Fruit fly (Drosophila melanogaster) whole organism, embryonic: ENCODE measurements around the gene kri.

Experiments used
- Adf1 ChIP-seq: fragments of 200-800 bp; sonication (Bioruptor generic); IDR thresholded peaks from 2 replicates; pipeline ENCODE4 v1.3.6; 2022; ENCODE audit warnings: missing biosample characterization, missing genetic modification characterization
- Asciz ChIP-seq: fragments of 200-800 bp; sonication (Bioruptor generic); optimal IDR thresholded peaks from 2 replicates; lab custom pipeline; 2017; ENCODE audit warnings: missing biosample characterization, mild to moderate bottlenecking, missing genetic modification characterization, missing genetic modification reagents
- B-H2 ChIP-seq: fragments of 200-800 bp; sonication (Bioruptor generic); optimal IDR thresholded peaks from 2 replicates; lab custom pipeline; 2018; ENCODE audit warnings: missing biosample characterization, mild to moderate bottlenecking, missing genetic modification characterization
- CG10366 ChIP-seq: fragments of 200-800 bp; sonication (Bioruptor generic); IDR thresholded peaks from 2 replicates; pipeline ENCODE4 v1.3.6; 2022; ENCODE audit warnings: missing biosample characterization, missing genetic modification characterization
- CG10543 ChIP-seq: fragments of 200-800 bp; sonication (Bioruptor generic); optimal IDR thresholded peaks from 3 replicates; lab custom pipeline; 2017; ENCODE audit warnings: missing biosample characterization, mild to moderate bottlenecking, missing genetic modification characterization, moderate library complexity
- CG12155 ChIP-seq: fragments of 200-800 bp; sonication (Bioruptor generic); optimal IDR thresholded peaks from 3 replicates; lab custom pipeline; 2016; ENCODE audit warnings: missing biosample characterization, missing genetic modification characterization
- CG12769 ChIP-seq: fragments of 200-800 bp; sonication (Bioruptor generic); optimal IDR thresholded peaks from 2 replicates; lab custom pipeline; 2019; ENCODE audit warnings: missing biosample characterization, mild to moderate bottlenecking, missing genetic modification characterization, moderate library complexity
- CG13424 ChIP-seq: fragments of 200-800 bp; sonication (Bioruptor generic); optimal IDR thresholded peaks from 2 replicates; lab custom pipeline; 2019; ENCODE audit warnings: missing biosample characterization, mild to moderate bottlenecking, missing genetic modification characterization, moderate library complexity
- CG1603 ChIP-seq: fragments of 200-800 bp; sonication (Bioruptor generic); optimal IDR thresholded peaks from 2 replicates; lab custom pipeline; 2019; ENCODE audit warnings: missing biosample characterization, mild to moderate bottlenecking, missing genetic modification characterization, moderate library complexity
- CG16813 ChIP-seq: fragments of 200-800 bp; sonication (Bioruptor generic); IDR thresholded peaks from 3 replicates; pipeline ENCODE4 v1.3.6; 2022; ENCODE audit warnings: missing biosample characterization, missing genetic modification characterization; ENCODE audit not compliant: partially characterized antibody
- CG2875 ChIP-seq: fragments of 200-800 bp; sonication (Bioruptor generic); optimal IDR thresholded peaks from 2 replicates; lab custom pipeline; 2017; ENCODE audit warnings: missing biosample characterization, mild to moderate bottlenecking, missing genetic modification characterization, missing genetic modification reagents
- CHES-1-like ChIP-seq: fragments of 200-800 bp; sonication (Bioruptor generic); optimal IDR thresholded peaks from 2 replicates; lab custom pipeline; 2016; ENCODE audit warnings: missing biosample characterization, missing genetic modification characterization
- Ets97D ChIP-seq: fragments of 200-800 bp; sonication (Bioruptor generic); optimal IDR thresholded peaks from 3 replicates; lab custom pipeline; 2016; ENCODE audit warnings: missing biosample characterization, missing genetic modification characterization
- GATAe ChIP-seq: fragments of 200-800 bp; sonication (Bioruptor generic); conservative IDR thresholded peaks from 2 replicates; pipeline ENCODE4 v1.3.6; 2022; ENCODE audit warnings: missing biosample characterization, missing genetic modification characterization
- HLH54F ChIP-seq: fragments of 200-800 bp; sonication (Bioruptor generic); optimal IDR thresholded peaks from 3 replicates; lab custom pipeline; 2016; ENCODE audit warnings: missing biosample characterization, missing genetic modification characterization
- HmgZ ChIP-seq: fragments of 200-800 bp; sonication (Bioruptor generic); optimal IDR thresholded peaks from 2 replicates; lab custom pipeline; 2018; ENCODE audit warnings: missing biosample characterization, mild to moderate bottlenecking, missing genetic modification characterization
- Hsf ChIP-seq: fragments of 200-800 bp; sonication (Bioruptor generic); optimal IDR thresholded peaks from 3 replicates; lab custom pipeline; 2016; ENCODE audit warnings: missing biosample characterization, missing genetic modification characterization
- Med ChIP-seq: fragments of 200-800 bp; sonication (Bioruptor generic); peaks from one replicate; lab custom pipeline; 2016; ENCODE audit warnings: missing biosample characterization, missing genetic modification characterization, mild to moderate bottlenecking, inconsistent platforms, moderate library complexity
- NFAT ChIP-seq: fragments of 200-800 bp; sonication (Bioruptor generic); IDR thresholded peaks from 2 replicates; pipeline ENCODE4 v1.3.6; 2022; ENCODE audit warnings: missing biosample characterization, missing genetic modification characterization
- Oaz ChIP-seq: fragments of 200-800 bp; sonication (Bioruptor generic); IDR thresholded peaks from 2 replicates; pipeline ENCODE4 v1.3.6; 2022; ENCODE audit warnings: missing biosample characterization, missing genetic modification characterization
- Pdp1 ChIP-seq, 2 experiments: fragments of 200-800 bp; sonication (Bioruptor generic); optimal IDR thresholded peaks; 3 replicates each; lab custom pipeline; 2016; ENCODE audit warnings: missing biosample characterization in 2 of 2, missing genetic modification characterization in 2 of 2, mild to moderate bottlenecking in 1 of 2, moderate library complexity in 1 of 2
- aop ChIP-seq: fragments of 200-800 bp; sonication (Bioruptor generic); IDR thresholded peaks from 2 replicates; pipeline ENCODE4 v1.3.6; 2022; ENCODE audit warnings: missing biosample characterization, missing genetic modification characterization
- cg ChIP-seq: fragments of 200-800 bp; sonication (Bioruptor generic); optimal IDR thresholded peaks from 3 replicates; lab custom pipeline; 2019; ENCODE audit warnings: missing biosample characterization, mild to moderate bottlenecking, missing genetic modification characterization, moderate library complexity
- chinmo ChIP-seq: fragments of 200-800 bp; sonication (Bioruptor generic); IDR thresholded peaks from 4 replicates; pipeline ENCODE4 v1.3.6; 2022; ENCODE audit warnings: missing biosample characterization, missing genetic modification characterization; ENCODE audit not compliant: partially characterized antibody
- chm ChIP-seq: fragments of 200-800 bp; sonication (Bioruptor generic); IDR thresholded peaks from 2 replicates; pipeline ENCODE4 v1.3.6; 2022; ENCODE audit warnings: missing biosample characterization, missing genetic modification characterization
- ci ChIP-seq: fragments of 200-800 bp; sonication (Bioruptor generic); IDR thresholded peaks from 3 replicates; pipeline ENCODE4 v1.3.6; 2022; ENCODE audit warnings: missing biosample characterization, missing genetic modification characterization
- crol ChIP-seq: fragments of 200-800 bp; sonication (Bioruptor generic); IDR thresholded peaks from 2 replicates; pipeline ENCODE4 v1.3.6; 2022; ENCODE audit warnings: missing biosample characterization, missing genetic modification characterization
- exex ChIP-seq: fragments of 200-800 bp; sonication (Bioruptor generic); optimal IDR thresholded peaks from 4 replicates; lab custom pipeline; 2018; ENCODE audit warnings: missing biosample characterization, mild to moderate bottlenecking, missing genetic modification characterization, moderate library complexity
- ftz-f1 ChIP-seq: fragments of 200-800 bp; sonication (Bioruptor generic); optimal IDR thresholded peaks from 2 replicates; lab custom pipeline; 2016; ENCODE audit warnings: missing biosample characterization, missing genetic modification characterization
- grn ChIP-seq: fragments of 200-800 bp; sonication (Bioruptor generic); optimal IDR thresholded peaks from 3 replicates; lab custom pipeline; 2017; ENCODE audit warnings: missing biosample characterization, missing genetic modification characterization
- gro ChIP-seq: fragments of 200-800 bp; sonication (Bioruptor generic); optimal IDR thresholded peaks from 2 replicates; lab custom pipeline; 2016; ENCODE audit warnings: missing biosample characterization, missing genetic modification characterization
- gsb-n ChIP-seq: fragments of 200-800 bp; sonication (Bioruptor generic); optimal IDR thresholded peaks from 3 replicates; lab custom pipeline; 2018; ENCODE audit warnings: missing biosample characterization, mild to moderate bottlenecking, missing genetic modification characterization
- lab ChIP-seq: fragments of 200-800 bp; sonication (Bioruptor generic); optimal IDR thresholded peaks from 3 replicates; lab custom pipeline; 2017; ENCODE audit warnings: missing biosample characterization, missing genetic modification characterization, mild to moderate bottlenecking, moderate library complexity, missing genetic modification reagents
- mam ChIP-seq: fragments of 200-800 bp; sonication (Bioruptor generic); optimal IDR thresholded peaks from 3 replicates; lab custom pipeline; 2016; ENCODE audit warnings: missing biosample characterization, missing genetic modification characterization
- mirr ChIP-seq: fragments of 200-800 bp; sonication (Bioruptor generic); optimal IDR thresholded peaks from 3 replicates; lab custom pipeline; 2018; ENCODE audit warnings: missing biosample characterization, mild to moderate bottlenecking, missing genetic modification characterization
- nau ChIP-seq: fragments of 200-800 bp; sonication (Bioruptor generic); optimal IDR thresholded peaks from 3 replicates; lab custom pipeline; 2017; ENCODE audit warnings: missing biosample characterization, mild to moderate bottlenecking, missing genetic modification characterization, missing genetic modification reagents
- odd ChIP-seq: fragments of 200-800 bp; sonication (Bioruptor generic); optimal IDR thresholded peaks from 2 replicates; lab custom pipeline; 2017; ENCODE audit warnings: missing biosample characterization, mild to moderate bottlenecking, missing genetic modification characterization
- otp ChIP-seq: fragments of 200-800 bp; sonication (Bioruptor generic); IDR thresholded peaks from 3 replicates; pipeline ENCODE4, ENCODE4 v1.3.6; 2022; ENCODE audit warnings: missing biosample characterization, missing genetic modification characterization
- pan ChIP-seq, 4 experiments: fragments of >200 bp in 3 of 4; fragments of 200-800 bp in 1 of 4; sonication (Bioruptor generic) in 1 of 4; optimal IDR thresholded peaks in 3 of 4; IDR thresholded peaks in 1 of 4; 2 replicates each; pipeline versions ENCODE4 v1.3.6 to Lab custom; 2017 to 2022; ENCODE audit warnings: missing biosample characterization in 2 of 4, missing genetic modification characterization in 2 of 4, mixed read lengths in 1 of 4
- pita ChIP-seq: fragments of 200-800 bp; sonication (Bioruptor generic); optimal IDR thresholded peaks from 2 replicates; lab custom pipeline; 2017; ENCODE audit warnings: missing biosample characterization, mild to moderate bottlenecking, missing genetic modification characterization
- salm ChIP-seq: fragments of 200-800 bp; sonication (Bioruptor generic); optimal IDR thresholded peaks from 2 replicates; lab custom pipeline; 2018; ENCODE audit warnings: missing biosample characterization, mild to moderate bottlenecking, missing genetic modification characterization
- sd ChIP-seq: fragments of 200-800 bp; sonication (Bioruptor generic); optimal IDR thresholded peaks from 3 replicates; lab custom pipeline; 2018; ENCODE audit warnings: missing biosample characterization, mild to moderate bottlenecking, missing genetic modification characterization, moderate library complexity
- sr ChIP-seq: fragments of 200-800 bp; sonication (Bioruptor generic); IDR thresholded peaks from 3 replicates; pipeline ENCODE4 v1.3.6; 2022; ENCODE audit warnings: missing biosample characterization, missing genetic modification characterization
- sug ChIP-seq: fragments of 200-800 bp; optimal IDR thresholded peaks from 2 replicates; lab custom pipeline; 2019; ENCODE audit warnings: missing biosample characterization, mild to moderate bottlenecking, missing genetic modification characterization, moderate library complexity
- tgo ChIP-seq: fragments of 200-800 bp; sonication (Bioruptor generic); IDR thresholded peaks from 3 replicates; pipeline ENCODE4 v1.3.6; 2022; ENCODE audit warnings: missing biosample characterization, missing genetic modification characterization
- ttk ChIP-seq: fragments of 200-800 bp; sonication (Bioruptor generic); IDR thresholded peaks from 2 replicates; pipeline ENCODE4 v2.1.2; 2022; ENCODE audit warnings: missing biosample characterization, missing genetic modification characterization
- vvl ChIP-seq: fragments of 200-800 bp; sonication (Bioruptor generic); IDR thresholded peaks from 2 replicates; pipeline ENCODE4 v1.3.6; 2022; ENCODE audit warnings: missing biosample characterization, missing genetic modification characterization

Gene kri

DNA sequence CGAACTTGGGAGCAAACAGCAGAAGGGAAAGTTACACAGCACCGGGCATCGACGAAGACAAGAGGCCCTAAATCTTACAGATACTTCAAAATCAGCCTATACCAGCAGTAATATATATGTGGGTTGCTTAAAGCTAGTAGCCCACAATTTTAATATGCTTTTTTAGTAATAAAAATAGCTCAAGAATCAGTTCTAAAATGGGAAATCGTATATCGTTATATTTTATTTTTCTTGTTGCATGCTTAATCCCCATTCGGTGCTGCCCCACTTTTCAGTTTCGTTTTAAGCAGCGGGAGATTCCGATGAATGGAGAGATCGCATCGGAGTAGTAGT lies 2.7 kb upstream of the kri start (continued):
- peak; percentile 35; the same call in 1 of the 3 replicates for TF ChIP-seq tgo (GFP tag; lab: Robert Waterston, UW)
- no peak for TF ChIP-seq HLH54F

DNA sequence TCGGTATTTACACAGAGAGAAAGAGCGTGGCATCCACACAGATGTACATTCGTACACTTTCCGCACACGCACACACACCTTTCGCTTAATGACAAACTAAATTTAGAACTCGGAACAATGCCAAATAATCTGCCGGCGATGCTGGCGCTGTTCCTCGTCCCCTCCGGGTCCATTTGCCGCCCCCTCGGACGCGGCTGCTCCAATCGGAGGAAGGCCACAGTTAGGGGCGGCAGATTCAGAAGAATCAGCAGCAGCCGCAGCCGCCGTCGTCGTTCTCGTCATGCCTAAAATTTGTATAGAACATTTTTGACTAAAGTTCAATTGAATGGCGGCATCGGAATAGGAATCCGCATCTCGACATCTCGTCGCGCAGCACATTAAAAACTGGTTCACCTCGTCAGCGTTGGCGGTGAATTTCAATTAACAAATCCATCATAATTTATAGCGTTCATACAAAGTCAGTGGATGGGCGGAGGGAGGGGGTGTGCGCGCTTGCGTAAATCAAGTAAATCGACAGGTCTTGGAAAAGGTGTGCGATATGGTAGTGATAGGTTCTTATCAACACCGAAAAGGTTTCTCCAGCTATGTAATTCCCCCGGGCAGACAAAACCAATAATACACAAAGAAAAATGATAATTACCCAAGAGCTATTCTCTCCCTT lies 2.1 kb upstream of the kri start:
- TF ChIP-seq GATAe (GFP tag; lab: Robert Waterston, UW) (peak; percentile 24; the same call in 1 of the 2 replicates), Oaz (GFP tag; lab: Robert Waterston, UW) (no peak), sd (tag; lab: Kevin White, UChicago) (peak; percentile 72), crol (GFP tag; lab: Robert Waterston, UW) (peak; percentile 82), chm (GFP tag; lab: Robert Waterston, UW) (0 out of 2 replicates have a peak, but pooled peaks have one; percentile 7), CG10543 (GFP tag; lab: Kevin White, UChicago) (peak; percentile 70), CHES-1-like (GFP tag; lab: Kevin White, UChicago) (peak; percentile 6), CG2875 (GFP tag; lab: Kevin White, UChicago) (no peak), vvl (0 out of 2 replicates have a peak, but pooled peaks have one; percentile 9), otp (GFP tag; lab: Robert Waterston, UW) (peak; percentile 54; the same call in 1 of the 3 replicates), exex (tag; lab: Kevin White, UChicago) (peak; percentile 62), CG12155 (GFP tag; lab: Kevin White, UChicago) (no peak), NFAT (GFP tag; lab: Robert Waterston, UW) (0 out of 2 replicates have a peak, but pooled peaks have one; percentile 3), Asciz (GFP tag; lab: Kevin White, UChicago) (peak; percentile 12), Ets97D (GFP tag; lab: Kevin White, UChicago) (no peak), ttk (GFP tag; lab: Robert Waterston, UW) (peak; percentile 8; the same call in 1 of the 2 replicates), pan (optimal IDR thresholded peaks at IDR 0.05; lab: Kevin White, UChicago) (no peak), pan (GFP tag; optimal IDR thresholded peaks at IDR 0.05 in 1 of 2, IDR thresholded peaks at IDR 0.05 in 1 of 2) (peak in 1 of 2 experiments; percentile 59), sug (tag; lab: Kevin White, UChicago) (peak; percentile 39), CG13424 (no peak), CG12769 (tag; lab: Kevin White, UChicago) (peak; percentile 40), CG1603 (no peak), pita (GFP tag; lab: Kevin White, UChicago) (no peak), Pdp1 (GFP tag; optimal IDR thresholded peaks at IDR 0.05; lab: Kevin White, UChicago) (peak in 1 of 2 experiments; percentile 95), chinmo (0 out of 4 replicates have a peak, but pooled peaks have one; percentile 73), CG16813 (GFP tag; lab: Robert Waterston, UW) (no peak), gsb-n (tag; lab: Kevin White, UChicago) (no peak), HmgZ (peak; percentile 4), B-H2 (peak; percentile 11), ftz-f1 (GFP tag; lab: Kevin White, UChicago) (peak; percentile 88), mirr (GFP tag; lab: Kevin White, UChicago) (peak; percentile 19), CG10366 (GFP tag; lab: Robert Waterston, UW) (no peak), nau (GFP tag; lab: Kevin White, UChicago) (peak; percentile 6), aop (no peak), Adf1 (GFP tag; lab: Robert Waterston, UW) (peak; percentile 71), Med (GFP tag; lab: Kevin White, UChicago) (peak; percentile 31), sr (GFP tag; lab: Robert Waterston, UW) (peak; percentile 47; the same call in 2 of the 3 replicates), odd (peak; percentile 15), mam (GFP tag; lab: Kevin White, UChicago) (no peak), grn (GFP tag; lab: Kevin White, UChicago) (peak; percentile 46), gro (GFP tag; lab: Kevin White, UChicago) (peak; percentile 9), cg (GFP tag; lab: Kevin White, UChicago) (peak; percentile 3), salm (tag; lab: Kevin White, UChicago) (no peak), lab (GFP tag; lab: Kevin White, UChicago) (peak; percentile 63), ci (GFP tag; lab: Robert Waterston, UW) (peak; percentile 32; the same call in 1 of the 3 replicates), Hsf (no peak)
